Worm (Caenorhabditis elegans) whole organism, L1 larva: ENCODE results near the gene str-14.

Experiments
- ama-1 ChIP-seq: fragments of 150-350 bp; optimal IDR thresholded peaks from 2 replicates; lab custom pipeline; 2014
- ceh-90 ChIP-seq: sonication (generic microtip); optimal IDR thresholded peaks from 2 replicates; lab custom pipeline; 2016; ENCODE audit warnings: missing genetic modification characterization, missing compliant biosample characterization
- lin-15B ChIP-seq: fragments of 150-350 bp; sonication (generic microtip); optimal IDR thresholded peaks from 3 replicates; lab custom pipeline; 2014; ENCODE audit warnings: missing biosample characterization, missing genetic modification characterization
- nhr-237 ChIP-seq: fragments of 150-350 bp; optimal IDR thresholded peaks from 2 replicates; lab custom pipeline; 2014; ENCODE audit warnings: missing biosample characterization, missing genetic modification characterization
- nhr-90 ChIP-seq: sonication (generic microtip); optimal IDR thresholded peaks from 2 replicates; lab custom pipeline; 2016; ENCODE audit warnings: mild to moderate bottlenecking, missing genetic modification characterization, missing compliant biosample characterization; ENCODE audit not compliant: poor library complexity
- sox-4 ChIP-seq: sonication (generic microtip); optimal IDR thresholded peaks from 2 replicates; lab custom pipeline; 2016; ENCODE audit warnings: missing genetic modification characterization, missing compliant biosample characterization
- sptf-1 ChIP-seq: fragments of 150-350 bp; optimal IDR thresholded peaks from 2 replicates; lab custom pipeline; 2014; ENCODE audit warnings: missing biosample characterization, missing genetic modification characterization
- zag-1 ChIP-seq: fragments of 150-350 bp; optimal IDR thresholded peaks from 2 replicates; lab custom pipeline; 2014; ENCODE audit warnings: missing biosample characterization, missing genetic modification characterization
- ztf-4 ChIP-seq: fragments of 150-350 bp; optimal IDR thresholded peaks from 2 replicates; lab custom pipeline; 2014; ENCODE audit warnings: missing biosample characterization, missing genetic modification characterization

ce11 chrV:16494359-16494758 is 39.4 kb upstream of the str-14 start, which contains the start of gene comt-2:
- TF ChIP-seq nhr-90 (tag; lab: Kevin White, UChicago) (no peak), sox-4 (tag; lab: Kevin White, UChicago) (no peak), sptf-1 (tag; lab: Kevin White, UChicago) (no peak), nhr-237 (tag; lab: Kevin White, UChicago) (no peak), zag-1 (tag; lab: Kevin White, UChicago) (no peak), lin-15B (tag; lab: Kevin White, UChicago) (no peak), ztf-4 (tag; lab: Kevin White, UChicago) (no peak), ceh-90 (no peak), ama-1 (lab: Kevin White, UChicago) (no peak)
